Fruit fly (Drosophila melanogaster) whole organism, adult: ENCODE results near the gene eloF.

Source experiments
- CG11617 ChIP-seq: fragments of 200-800 bp; sonication (Bioruptor generic); optimal IDR thresholded peaks from 2 replicates; lab custom pipeline; 2017; ENCODE audit warnings: mild to moderate bottlenecking, missing biosample characterization, missing genetic modification reagents, missing genetic modification characterization
- CG12768 ChIP-seq: fragments of 200-800 bp; sonication (Bioruptor generic); optimal IDR thresholded peaks from 2 replicates; lab custom pipeline; 2017; ENCODE audit warnings: missing biosample characterization, missing genetic modification characterization, mild to moderate bottlenecking, moderate library complexity, missing genetic modification reagents
- CG14711 ChIP-seq: fragments of 200-800 bp; sonication (Bioruptor generic); optimal IDR thresholded peaks from 2 replicates; lab custom pipeline; 2018; ENCODE audit warnings: missing biosample characterization, mild to moderate bottlenecking, missing genetic modification characterization, moderate library complexity
- CG1620 ChIP-seq: fragments of 200-800 bp; sonication (Bioruptor generic); optimal IDR thresholded peaks from 2 replicates; lab custom pipeline; 2016; ENCODE audit warnings: missing biosample characterization, missing genetic modification characterization
- CG33017 ChIP-seq: fragments of 200-800 bp; sonication (Bioruptor generic); optimal IDR thresholded peaks from 2 replicates; lab custom pipeline; 2018; ENCODE audit warnings: missing biosample characterization, mild to moderate bottlenecking, missing genetic modification characterization, moderate library complexity
- CG5204 ChIP-seq: fragments of 200-800 bp; sonication (Bioruptor generic); optimal IDR thresholded peaks from 2 replicates; lab custom pipeline; 2016; ENCODE audit warnings: missing biosample characterization, missing genetic modification characterization
- CG7045 ChIP-seq: fragments of 200-800 bp; sonication (Bioruptor generic); optimal IDR thresholded peaks from 2 replicates; lab custom pipeline; 2017; ENCODE audit warnings: missing biosample characterization, mild to moderate bottlenecking, missing genetic modification characterization
- CG7101 ChIP-seq: fragments of 200-800 bp; sonication (Bioruptor generic); optimal IDR thresholded peaks from 2 replicates; lab custom pipeline; 2018; ENCODE audit warnings: missing biosample characterization, mild to moderate bottlenecking, missing genetic modification characterization, moderate library complexity
- Clk ChIP-seq: fragments of 200-800 bp; sonication (Bioruptor generic); optimal IDR thresholded peaks from 2 replicates; lab custom pipeline; 2017; ENCODE audit warnings: missing biosample characterization, missing genetic modification characterization
- Crg-1 ChIP-seq: fragments of 200-800 bp; sonication (Bioruptor generic); optimal IDR thresholded peaks from 2 replicates; lab custom pipeline; 2016; ENCODE audit warnings: missing biosample characterization, missing genetic modification characterization
- Hr96 ChIP-seq: fragments of 200-800 bp; sonication (Bioruptor generic); optimal IDR thresholded peaks from 2 replicates; lab custom pipeline; 2016; ENCODE audit warnings: missing biosample characterization, missing genetic modification characterization
- Mnt ChIP-seq: fragments of 200-800 bp; sonication (Bioruptor generic); optimal IDR thresholded peaks from 2 replicates; lab custom pipeline; 2016; ENCODE audit warnings: missing biosample characterization, mild to moderate bottlenecking, missing genetic modification characterization
- bab1 ChIP-seq: fragments of 200-800 bp; sonication (Bioruptor generic); optimal IDR thresholded peaks from 3 replicates; lab custom pipeline; 2019; ENCODE audit warnings: missing biosample characterization, mild to moderate bottlenecking, missing genetic modification characterization, moderate library complexity
- cic ChIP-seq: fragments of 200-800 bp; sonication (Bioruptor generic); optimal IDR thresholded peaks from 2 replicates; lab custom pipeline; 2017; ENCODE audit warnings: missing biosample characterization, mild to moderate bottlenecking, missing genetic modification characterization, moderate library complexity
- cnc ChIP-seq, 2 experiments: fragments of >200 bp; optimal IDR thresholded peaks; 2 replicates each; lab custom pipeline; 2017
- kay ChIP-seq: fragments of 200-800 bp; sonication (Bioruptor generic); peaks from one replicate; lab custom pipeline; 2016; ENCODE audit warnings: missing biosample characterization, missing genetic modification characterization, borderline replicate concordance
- ovo ChIP-seq: fragments of 200-800 bp; sonication (Bioruptor generic); optimal IDR thresholded peaks from 2 replicates; lab custom pipeline; 2016; ENCODE audit warnings: missing biosample characterization, missing genetic modification characterization
- pad ChIP-seq: fragments of 200-800 bp; sonication (Bioruptor generic); optimal IDR thresholded peaks from 3 replicates; lab custom pipeline; 2017; ENCODE audit warnings: missing biosample characterization, missing genetic modification characterization, mild to moderate bottlenecking, moderate library complexity, missing genetic modification reagents
- tj ChIP-seq: fragments of 200-800 bp; sonication (Bioruptor generic); optimal IDR thresholded peaks from 3 replicates; lab custom pipeline; 2017; ENCODE audit warnings: missing biosample characterization, mild to moderate bottlenecking, missing genetic modification characterization, moderate library complexity
- toe ChIP-seq: fragments of 200-800 bp; sonication (Bioruptor generic); optimal IDR thresholded peaks from 2 replicates; lab custom pipeline; 2016; ENCODE audit warnings: missing biosample characterization, missing genetic modification characterization

eloF gene

dm6 chr3R:9816879-9817278 is 2.9 kb downstream of the eloF start, which contains the start of gene CG16904:
Gene CG16904, minus strand, starts transcription at chr3R:9816979.
- TF ChIP-seq pad (GFP tag; lab: Kevin White, UChicago) (no peak), CG12768 (GFP tag; lab: Kevin White, UChicago) (no peak), Mnt (GFP tag; lab: Kevin White, UChicago) (no peak), CG11617 (no peak), Clk (GFP tag; lab: Kevin White, UChicago) (no peak), CG33017 (tag; lab: Kevin White, UChicago) (no peak), cnc (optimal IDR thresholded peaks at IDR 0.05; lab: Kevin White, UChicago) (no peak), toe (GFP tag; lab: Kevin White, UChicago) (no peak), Hr96 (GFP tag; lab: Kevin White, UChicago) (no peak), CG7101 (tag; lab: Kevin White, UChicago) (no peak), bab1 (GFP tag; lab: Kevin White, UChicago) (no peak)

- TF ChIP-seq Hr96 (GFP tag; lab: Kevin White, UChicago) (no peak), CG7045 (GFP tag; lab: Kevin White, UChicago) (no peak)
Observed at dm6 chr3R:9818295-9818694, 4.3 kb downstream of the eloF start, which contains the start of gene CG9459. Gene CG9459, minus strand, starts transcription at chr3R:9818395.

- TF ChIP-seq CG12768 (GFP tag; lab: Kevin White, UChicago) (no peak), CG14711 (tag; lab: Kevin White, UChicago) (no peak), bab1 (GFP tag; lab: Kevin White, UChicago) (no peak), CG7101 (tag; lab: Kevin White, UChicago) (no peak), Mnt (GFP tag; lab: Kevin White, UChicago) (no peak), Hr96 (GFP tag; lab: Kevin White, UChicago) (no peak), cic (GFP tag; lab: Kevin White, UChicago) (no peak), ovo (GFP tag; lab: Kevin White, UChicago) (no peak), toe (GFP tag; lab: Kevin White, UChicago) (no peak), tj (GFP tag; lab: Kevin White, UChicago) (no peak), CG33017 (tag; lab: Kevin White, UChicago) (no peak), Crg-1 (GFP tag; lab: Kevin White, UChicago) (no peak), CG1620 (GFP tag; lab: Kevin White, UChicago) (no peak), cnc (optimal IDR thresholded peaks at IDR 0.05; lab: Kevin White, UChicago) (no peak), pad (GFP tag; lab: Kevin White, UChicago) (no peak), CG5204 (GFP tag; lab: Kevin White, UChicago) (no peak), CG11617 (no peak), kay (GFP tag; lab: Kevin White, UChicago) (no peak)
Observed at dm6 chr3R:9819777-9820176, 5.8 kb downstream of the eloF start, which contains the start of gene CG9458. Gene CG9458, minus strand, starts transcription at chr3R:9819877.

dm6 chr3R:9821091-9821490 is 7.1 kb downstream of the eloF start, which contains the start of gene CG42857:
Gene CG42857, minus strand, starts transcription at chr3R:9821191.
- TF ChIP-seq CG14711 (tag; lab: Kevin White, UChicago) = no peak
- no peak for TF ChIP-seq Crg-1 (GFP tag; lab: Kevin White, UChicago)
- TF ChIP-seq CG11617 = no peak
- TF ChIP-seq toe (GFP tag; lab: Kevin White, UChicago) = no peak
- TF ChIP-seq ovo (GFP tag; lab: Kevin White, UChicago) = no peak
- TF ChIP-seq bab1 (GFP tag; lab: Kevin White, UChicago) = no peak

dm6 chr3R:9823723-9824122 is 9.8 kb downstream of the eloF start, which contains the start of gene CG34302:
Gene CG34302, minus strand, starts transcription at chr3R:9823823.
- TF ChIP-seq CG1620 (GFP tag; lab: Kevin White, UChicago) = no peak
- no peak for TF ChIP-seq CG7045 (GFP tag; lab: Kevin White, UChicago)
- no peak for TF ChIP-seq cnc (optimal IDR thresholded peaks at IDR 0.05; lab: Kevin White, UChicago)
- TF ChIP-seq CG5204 (GFP tag; lab: Kevin White, UChicago) = no peak
- no peak for TF ChIP-seq ovo (GFP tag; lab: Kevin White, UChicago)
- TF ChIP-seq CG33017 (tag; lab: Kevin White, UChicago) = no peak
- no peak for TF ChIP-seq Crg-1 (GFP tag; lab: Kevin White, UChicago)
- TF ChIP-seq pad (GFP tag; lab: Kevin White, UChicago) = no peak
- no peak for TF ChIP-seq Mnt (GFP tag; lab: Kevin White, UChicago)
- TF ChIP-seq bab1 (GFP tag; lab: Kevin White, UChicago) = no peak
- TF ChIP-seq Clk (GFP tag; lab: Kevin White, UChicago) = no peak
- TF ChIP-seq CG11617 = no peak
- TF ChIP-seq toe (GFP tag; lab: Kevin White, UChicago) = no peak
- no peak for TF ChIP-seq CG14711 (tag; lab: Kevin White, UChicago)

dm6 chr3R:9851653-9852052 is 37.7 kb downstream of the eloF start:
- TF ChIP-seq CG7045 (GFP tag; lab: Kevin White, UChicago) = no peak
- no peak for TF ChIP-seq CG14711 (tag; lab: Kevin White, UChicago)
- no peak for TF ChIP-seq cnc (optimal IDR thresholded peaks at IDR 0.05; lab: Kevin White, UChicago)
- TF ChIP-seq CG5204 (GFP tag; lab: Kevin White, UChicago) = no peak
- no peak for TF ChIP-seq pad (GFP tag; lab: Kevin White, UChicago)
- TF ChIP-seq Clk (GFP tag; lab: Kevin White, UChicago) = no peak
- no peak for TF ChIP-seq bab1 (GFP tag; lab: Kevin White, UChicago)
- no peak for TF ChIP-seq CG1620 (GFP tag; lab: Kevin White, UChicago)
- no peak for TF ChIP-seq cic (GFP tag; lab: Kevin White, UChicago)
- TF ChIP-seq Hr96 (GFP tag; lab: Kevin White, UChicago) = no peak
